Fruit fly (Drosophila melanogaster) whole organism, prepupa: ENCODE results near the gene Oct-TyrR.

Source experiments
- Blimp-1 ChIP-seq: fragments of 200-800 bp; sonication (Bioruptor generic); optimal IDR thresholded peaks from 3 replicates; lab custom pipeline; 2017; ENCODE audit warnings: missing biosample characterization, missing genetic modification characterization, mild to moderate bottlenecking, moderate library complexity, missing genetic modification reagents
- CG10631 ChIP-seq: fragments of 200-800 bp; sonication (Bioruptor generic); optimal IDR thresholded peaks from 2 replicates; lab custom pipeline; 2016; ENCODE audit warnings: missing biosample characterization, missing genetic modification characterization
- CG10669 ChIP-seq: fragments of 200-800 bp; sonication (Bioruptor generic); optimal IDR thresholded peaks from 3 replicates; lab custom pipeline; 2018; ENCODE audit warnings: missing biosample characterization, mild to moderate bottlenecking, missing genetic modification characterization, moderate library complexity
- CG11762 ChIP-seq: fragments of 200-800 bp; sonication (Bioruptor generic); optimal IDR thresholded peaks from 3 replicates; lab custom pipeline; 2016; ENCODE audit warnings: missing biosample characterization, missing genetic modification characterization; ENCODE audit not compliant: insufficient read depth
- CG11902 ChIP-seq: fragments of 200-800 bp; sonication (Bioruptor generic); optimal IDR thresholded peaks from 3 replicates; lab custom pipeline; 2016; ENCODE audit warnings: missing biosample characterization, missing genetic modification characterization
- CG15336 ChIP-seq: fragments of 200-800 bp; sonication (Bioruptor generic); IDR thresholded peaks from 2 replicates; pipeline ENCODE4 v1.3.6; 2022; ENCODE audit warnings: missing biosample characterization, missing genetic modification characterization
- CG1621 ChIP-seq: fragments of 200-800 bp; sonication (Bioruptor generic); optimal IDR thresholded peaks from 3 replicates; lab custom pipeline; 2018; ENCODE audit warnings: missing biosample characterization, mild to moderate bottlenecking, missing genetic modification characterization
- CG32006 ChIP-seq: fragments of 200-800 bp; sonication (Bioruptor generic); optimal IDR thresholded peaks from 3 replicates; lab custom pipeline; 2017; ENCODE audit warnings: missing biosample characterization, mild to moderate bottlenecking, missing genetic modification characterization
- CG34406 ChIP-seq: fragments of 200-800 bp; sonication (Bioruptor generic); optimal IDR thresholded peaks from 3 replicates; lab custom pipeline; 2016; ENCODE audit warnings: missing biosample characterization, missing genetic modification characterization
- CG3919 ChIP-seq: fragments of 200-800 bp; sonication (Bioruptor generic); optimal IDR thresholded peaks from 3 replicates; lab custom pipeline; 2016; ENCODE audit warnings: missing biosample characterization, missing genetic modification characterization
- CG4318 ChIP-seq: fragments of 200-800 bp; sonication (Bioruptor generic); optimal IDR thresholded peaks from 3 replicates; lab custom pipeline; 2017; ENCODE audit warnings: missing biosample characterization, mild to moderate bottlenecking, missing genetic modification characterization
- CG6276 ChIP-seq: fragments of 200-800 bp; sonication (Bioruptor generic); optimal IDR thresholded peaks from 2 replicates; lab custom pipeline; 2017; ENCODE audit warnings: missing biosample characterization, mild to moderate bottlenecking, missing genetic modification characterization
- CG6792 ChIP-seq: fragments of 200-800 bp; sonication (Bioruptor generic); optimal IDR thresholded peaks from 3 replicates; lab custom pipeline; 2016; ENCODE audit warnings: missing biosample characterization, missing genetic modification characterization
- CG7368 ChIP-seq: fragments of 200-800 bp; sonication (Bioruptor generic); optimal IDR thresholded peaks from 3 replicates; lab custom pipeline; 2016; ENCODE audit warnings: missing biosample characterization, missing genetic modification characterization
- CG8119 ChIP-seq: fragments of 200-800 bp; sonication (Bioruptor generic); IDR thresholded peaks from 3 replicates; pipeline ENCODE4 v1.3.6; 2022; ENCODE audit warnings: missing biosample characterization, missing genetic modification characterization
- CG8319 ChIP-seq: fragments of 200-800 bp; sonication (Bioruptor generic); optimal IDR thresholded peaks from 3 replicates; lab custom pipeline; 2016; ENCODE audit warnings: missing biosample characterization, missing genetic modification characterization
- Eip75B ChIP-seq: fragments of 200-800 bp; sonication (Bioruptor generic); optimal IDR thresholded peaks from 3 replicates; lab custom pipeline; 2016; ENCODE audit warnings: missing biosample characterization, missing genetic modification characterization
- Eip78C ChIP-seq: fragments of 200-800 bp; sonication (Bioruptor generic); peaks from one replicate; lab custom pipeline; 2016; ENCODE audit warnings: missing biosample characterization, missing genetic modification characterization
- Eip93F ChIP-seq: fragments of 200-800 bp; sonication (Bioruptor generic); optimal IDR thresholded peaks from 2 replicates; lab custom pipeline; 2016; ENCODE audit warnings: missing biosample characterization, mild to moderate bottlenecking, missing genetic modification characterization
- Ets21C ChIP-seq: fragments of 200-800 bp; sonication (Bioruptor generic); optimal IDR thresholded peaks from 3 replicates; lab custom pipeline; 2016; ENCODE audit warnings: missing biosample characterization, missing genetic modification characterization
- Ets96B ChIP-seq: fragments of 200-800 bp; optimal IDR thresholded peaks from 2 replicates; lab custom pipeline; 2019; ENCODE audit warnings: missing biosample characterization, mild to moderate bottlenecking, missing genetic modification characterization, moderate library complexity
- Hr38 ChIP-seq: sonication (Bioruptor generic); optimal IDR thresholded peaks from 2 replicates; lab custom pipeline; 2016; ENCODE audit warnings: missing biosample characterization, missing genetic modification characterization
- Hr39 ChIP-seq: fragments of 200-800 bp; sonication (Bioruptor generic); optimal IDR thresholded peaks from 2 replicates; lab custom pipeline; 2016; ENCODE audit warnings: missing biosample characterization, missing genetic modification characterization
- Lpt ChIP-seq: fragments of 200-800 bp; sonication (Bioruptor generic); optimal IDR thresholded peaks from 3 replicates; lab custom pipeline; 2016; ENCODE audit warnings: missing biosample characterization, missing genetic modification characterization
- Met ChIP-seq: fragments of 200-800 bp; sonication (Bioruptor generic); optimal IDR thresholded peaks from 3 replicates; lab custom pipeline; 2016; ENCODE audit warnings: missing biosample characterization, missing genetic modification characterization
- Smox ChIP-seq: fragments of 200-800 bp; sonication (Bioruptor generic); optimal IDR thresholded peaks from 3 replicates; lab custom pipeline; 2016; ENCODE audit warnings: missing biosample characterization, missing genetic modification characterization
- Sox102F ChIP-seq: fragments of 200-800 bp; sonication (Bioruptor generic); optimal IDR thresholded peaks from 2 replicates; lab custom pipeline; 2016; ENCODE audit warnings: missing biosample characterization, mild to moderate bottlenecking, missing genetic modification characterization
- Sox14 ChIP-seq: fragments of 200-800 bp; sonication (Bioruptor generic); optimal IDR thresholded peaks from 3 replicates; lab custom pipeline; 2016; ENCODE audit warnings: missing biosample characterization, missing genetic modification characterization
- Sox15 ChIP-seq: fragments of 200-800 bp; sonication (Bioruptor generic); optimal IDR thresholded peaks from 3 replicates; lab custom pipeline; 2016; ENCODE audit warnings: missing biosample characterization, missing genetic modification characterization
- achi ChIP-seq: fragments of 200-800 bp; sonication (Bioruptor generic); optimal IDR thresholded peaks from 3 replicates; lab custom pipeline; 2016; ENCODE audit warnings: missing biosample characterization, missing genetic modification characterization
- acj6 ChIP-seq: fragments of 200-800 bp; sonication (Bioruptor generic); optimal IDR thresholded peaks from 3 replicates; lab custom pipeline; 2016; ENCODE audit warnings: missing biosample characterization, missing genetic modification characterization
- cyc ChIP-seq: fragments of 200-800 bp; sonication (Bioruptor generic); optimal IDR thresholded peaks from 3 replicates; lab custom pipeline; 2016; ENCODE audit warnings: missing biosample characterization, missing genetic modification characterization
- dac ChIP-seq: fragments of 200-800 bp; sonication (Bioruptor generic); optimal IDR thresholded peaks from 2 replicates; lab custom pipeline; 2017; ENCODE audit warnings: missing biosample characterization, mild to moderate bottlenecking, missing genetic modification characterization
- dsx ChIP-seq: fragments of 200-800 bp; optimal IDR thresholded peaks from 3 replicates; lab custom pipeline; 2019; ENCODE audit warnings: missing biosample characterization, mild to moderate bottlenecking, missing genetic modification characterization, moderate library complexity; ENCODE audit not compliant: poor library complexity, severe bottlenecking
- eg ChIP-seq: fragments of 200-800 bp; sonication (Bioruptor generic); IDR thresholded peaks from 3 replicates; pipeline ENCODE4 v1.3.6; 2022; ENCODE audit warnings: missing biosample characterization, missing genetic modification characterization
- esn ChIP-seq: fragments of 200-800 bp; sonication (Bioruptor generic); optimal IDR thresholded peaks from 2 replicates; lab custom pipeline; 2016; ENCODE audit warnings: missing biosample characterization, mild to moderate bottlenecking, missing genetic modification characterization, moderate library complexity
- fkh ChIP-seq: fragments of 200-800 bp; sonication (Bioruptor generic); optimal IDR thresholded peaks from 3 replicates; lab custom pipeline; 2017; ENCODE audit warnings: missing biosample characterization, mild to moderate bottlenecking, missing genetic modification characterization, moderate library complexity
- lz ChIP-seq: fragments of 200-800 bp; sonication (Bioruptor generic); optimal IDR thresholded peaks from 3 replicates; lab custom pipeline; 2016; ENCODE audit warnings: missing biosample characterization, missing genetic modification characterization
- net ChIP-seq: fragments of 200-800 bp; sonication (Bioruptor generic); optimal IDR thresholded peaks from 3 replicates; lab custom pipeline; 2016; ENCODE audit warnings: missing biosample characterization, missing genetic modification characterization
- pdm3 ChIP-seq: fragments of 200-800 bp; sonication (Bioruptor generic); optimal IDR thresholded peaks from 3 replicates; lab custom pipeline; 2016; ENCODE audit warnings: missing biosample characterization, missing genetic modification characterization
- spab ChIP-seq: fragments of 200-800 bp; sonication (Bioruptor generic); optimal IDR thresholded peaks from 2 replicates; lab custom pipeline; 2017; ENCODE audit warnings: missing biosample characterization, mild to moderate bottlenecking, missing genetic modification characterization, missing genetic modification reagents
- svp ChIP-seq: fragments of 200-800 bp; sonication (Bioruptor generic); peaks from one replicate; lab custom pipeline; 2016; ENCODE audit warnings: missing biosample characterization, missing genetic modification characterization
- topi ChIP-seq: fragments of 200-800 bp; sonication (Bioruptor generic); optimal IDR thresholded peaks from 3 replicates; lab custom pipeline; 2016; ENCODE audit warnings: missing biosample characterization, missing genetic modification characterization
- vri ChIP-seq: fragments of 200-800 bp; sonication (Bioruptor generic); optimal IDR thresholded peaks from 3 replicates; lab custom pipeline; 2016; ENCODE audit warnings: missing biosample characterization, mild to moderate bottlenecking, missing genetic modification characterization

Oct-TyrR gene

DNA sequence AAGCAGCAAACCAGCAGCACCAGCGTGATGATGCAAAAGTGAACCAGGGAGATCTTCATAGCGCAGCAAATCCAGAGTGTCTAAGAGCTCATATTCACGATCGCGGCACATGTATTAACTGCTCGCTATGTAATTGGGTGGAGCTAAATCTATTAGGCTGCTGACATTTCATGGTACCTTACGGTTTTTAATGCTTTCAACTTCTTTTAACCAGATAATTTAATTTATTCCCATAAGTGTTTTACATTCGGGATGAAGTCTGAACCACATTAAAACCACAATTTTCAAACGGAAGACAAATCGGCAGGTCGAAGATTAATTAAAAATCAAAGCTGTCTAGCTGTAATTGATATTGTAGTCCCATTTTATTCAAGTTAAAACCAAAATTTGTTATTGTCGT lies 5.1 kb upstream of the Oct-TyrR start, which contains the start of gene CG43392:
TSS of gene CG43392 (minus strand) at position 101 of the 400 bp plus-strand sequence.
- TF ChIP-seq CG32006 (GFP tag; lab: Kevin White, UChicago), result no peak

DNA sequence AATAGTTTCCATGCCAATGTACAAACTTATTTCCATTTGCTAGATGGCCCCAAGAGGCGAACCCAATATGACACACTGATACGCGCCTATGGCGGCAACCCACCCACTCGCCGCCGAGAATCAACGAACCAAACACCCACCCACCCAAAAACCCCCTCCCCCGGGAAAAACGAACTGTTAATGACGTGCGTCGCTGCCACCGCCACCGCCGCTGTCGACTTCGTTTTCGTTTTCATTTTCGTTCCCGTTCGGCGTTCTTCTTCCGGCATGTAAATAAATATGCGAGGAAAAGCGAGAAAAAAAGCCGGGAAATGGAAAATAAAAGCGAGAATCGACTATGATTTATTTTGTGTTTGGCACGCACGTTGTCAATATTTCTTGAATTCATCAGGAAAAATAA lies 16.3 kb downstream of the Oct-TyrR start:
- TF ChIP-seq Eip93F (GFP tag; lab: Kevin White, UChicago) (no peak), pdm3 (GFP tag; lab: Kevin White, UChicago) (no peak), Sox14 (GFP tag; lab: Kevin White, UChicago) (no peak)

DNA sequence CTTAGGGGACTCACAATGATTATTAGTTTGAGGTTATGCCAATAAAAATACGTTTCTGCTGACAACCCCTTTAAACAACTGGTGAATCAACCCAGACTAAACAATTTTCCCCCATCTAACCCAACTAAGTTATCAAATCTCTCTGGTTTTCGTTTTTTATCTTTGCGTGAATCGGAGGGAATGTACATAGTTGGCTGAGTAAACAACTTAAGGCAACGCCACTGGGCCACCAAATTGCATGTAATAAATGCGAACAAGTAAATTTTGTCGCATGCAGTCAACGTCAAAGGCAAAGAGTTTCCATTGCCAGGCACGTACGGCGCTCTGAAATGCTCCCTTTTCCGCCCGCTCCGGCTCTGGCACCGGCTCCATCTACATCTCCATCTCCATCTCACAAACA lies 18.5 kb downstream of the Oct-TyrR start:
- peak; percentile 50 for TF ChIP-seq fkh (GFP tag; lab: Kevin White, UChicago)
- no peak for TF ChIP-seq CG15336 (GFP tag; lab: Robert Waterston, UW)
- TF ChIP-seq, all 60 proteins: peak for 1

DNA sequence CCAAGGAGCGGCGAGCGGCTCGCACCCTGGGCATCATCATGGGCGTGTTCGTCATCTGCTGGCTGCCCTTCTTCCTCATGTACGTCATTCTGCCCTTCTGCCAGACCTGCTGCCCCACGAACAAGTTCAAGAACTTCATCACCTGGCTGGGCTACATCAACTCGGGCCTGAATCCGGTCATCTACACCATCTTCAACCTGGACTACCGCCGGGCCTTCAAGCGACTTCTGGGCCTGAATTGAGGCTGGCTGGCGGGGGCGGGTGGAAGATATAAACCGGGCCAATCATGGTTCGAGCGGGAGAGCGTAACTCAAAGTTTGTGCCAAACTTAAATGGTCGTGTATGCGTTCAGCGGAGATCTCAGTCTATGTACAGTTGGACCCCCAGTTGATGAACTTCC lies 29.0 kb downstream of the Oct-TyrR start:
- TF ChIP-seq topi (GFP tag; lab: Kevin White, UChicago), result no peak
- TF ChIP-seq CG1621 (tag; lab: Kevin White, UChicago), result peak; percentile 16
- TF ChIP-seq CG8319 (GFP tag; lab: Kevin White, UChicago), result no peak

DNA sequence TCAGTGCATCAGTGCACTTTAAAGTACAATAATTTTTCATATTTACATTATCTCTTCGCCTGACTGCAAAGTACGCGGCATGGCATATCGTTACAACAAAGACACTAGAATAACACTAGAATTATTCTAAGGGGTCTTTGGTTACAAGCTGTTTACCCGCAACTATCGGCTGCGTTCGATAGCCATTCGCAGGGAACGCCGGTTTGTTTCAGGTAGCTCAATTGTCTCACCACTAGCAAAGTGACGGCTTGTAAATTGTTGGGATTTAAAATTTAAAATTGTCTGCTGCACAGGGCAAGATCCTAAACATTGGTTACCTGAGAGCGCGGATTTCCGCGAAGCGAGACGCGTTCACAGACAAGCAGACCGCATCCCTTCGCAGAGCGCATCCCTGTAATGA lies 30.9 kb downstream of the Oct-TyrR start, which contains the start of gene CG14561:
TSS of gene CG14561 (plus strand) at position 214 of the 400 bp plus-strand sequence.
- TF ChIP-seq Ets21C (GFP tag; lab: Kevin White, UChicago) (no peak), CG3919 (no peak), CG32006 (GFP tag; lab: Kevin White, UChicago) (no peak), CG10631 (GFP tag; lab: Kevin White, UChicago) (no peak), CG11902 (GFP tag; lab: Kevin White, UChicago) (no peak), Hr39 (no peak), CG8119 (GFP tag; lab: Robert Waterston, UW) (no peak), lz (GFP tag; lab: Kevin White, UChicago) (no peak), Eip75B (GFP tag; lab: Kevin White, UChicago) (no peak), eg (GFP tag; lab: Robert Waterston, UW) (no peak), Ets96B (tag; lab: Kevin White, UChicago) (no peak), CG6276 (no peak), CG4318 (GFP tag; lab: Kevin White, UChicago) (no peak), net (no peak), Smox (GFP tag; lab: Kevin White, UChicago) (no peak), Sox102F (GFP tag; lab: Kevin White, UChicago) (no peak), dsx (GFP tag; lab: Kevin White, UChicago) (peak; percentile 35), vri (no peak), Lpt (no peak), CG15336 (GFP tag; lab: Robert Waterston, UW) (no peak), CG11762 (GFP tag; lab: Kevin White, UChicago) (no peak), svp (peak; percentile 47), Eip78C (GFP tag; lab: Kevin White, UChicago) (no peak), acj6 (GFP tag; lab: Kevin White, UChicago) (no peak), Hr38 (no peak), Sox15 (GFP tag; lab: Kevin White, UChicago) (no peak), pdm3 (GFP tag; lab: Kevin White, UChicago) (no peak), Blimp-1 (no peak), Eip93F (GFP tag; lab: Kevin White, UChicago) (no peak), dac (GFP tag; lab: Kevin White, UChicago) (no peak), esn (GFP tag; lab: Kevin White, UChicago) (no peak), cyc (GFP tag; lab: Kevin White, UChicago) (no peak), spab (GFP tag; lab: Kevin White, UChicago) (no peak), CG34406 (GFP tag; lab: Kevin White, UChicago) (no peak), Met (GFP tag; lab: Kevin White, UChicago) (no peak), Sox14 (GFP tag; lab: Kevin White, UChicago) (peak; percentile 42), CG10669 (GFP tag; lab: Kevin White, UChicago) (no peak), CG6792 (GFP tag; lab: Kevin White, UChicago) (no peak), achi (GFP tag; lab: Kevin White, UChicago) (peak; percentile 95), CG7368 (GFP tag; lab: Kevin White, UChicago) (no peak), CG8319 (GFP tag; lab: Kevin White, UChicago) (peak; percentile 18)
